Worm (Caenorhabditis elegans) whole organism, young adult: ENCODE results near the gene vha-18.

ENCODE experiments used
- B0019.2 ChIP-seq: fragments of 200-800 bp; sonication (Bioruptor generic); conservative IDR thresholded peaks from 2 replicates; pipeline ENCODE4 v1.3.6; 2022; ENCODE audit warnings: missing genetic modification reagents, missing genetic modification characterization, missing compliant biosample characterization
- B0261.1 ChIP-seq: sonication (generic microtip); optimal IDR thresholded peaks from 2 replicates; lab custom pipeline; 2016; ENCODE audit warnings: mild to moderate bottlenecking, missing genetic modification characterization, moderate library complexity, missing compliant biosample characterization
- C17E4.6 ChIP-seq: fragments of 200-800 bp; sonication (Bioruptor generic); IDR thresholded peaks from 2 replicates; pipeline ENCODE4 v1.3.6; 2022; ENCODE audit warnings: missing genetic modification reagents, missing genetic modification characterization, missing compliant biosample characterization
- D2030.7 ChIP-seq: fragments of 200-800 bp; sonication (Bioruptor generic); IDR thresholded peaks from 2 replicates; pipeline ENCODE4 v1.3.6; 2022; ENCODE audit warnings: missing genetic modification reagents, missing genetic modification characterization, missing compliant biosample characterization
- F10E7.11 ChIP-seq: sonication (generic microtip); optimal IDR thresholded peaks from 2 replicates; lab custom pipeline; 2017; ENCODE audit warnings: mild to moderate bottlenecking, missing genetic modification characterization, moderate library complexity, missing compliant biosample characterization
- F49E8.2 ChIP-seq: sonication (generic microtip); optimal IDR thresholded peaks from 3 replicates; lab custom pipeline; 2017; ENCODE audit warnings: missing genetic modification characterization, mild to moderate bottlenecking, missing compliant biosample characterization, antibody characterized with exemption, moderate library complexity; ENCODE audit not compliant: insufficient read depth
- F57C9.4 ChIP-seq: sonication (generic microtip); optimal IDR thresholded peaks from 2 replicates; lab custom pipeline; 2017; ENCODE audit warnings: mild to moderate bottlenecking, missing genetic modification characterization, missing compliant biosample characterization
- K11D2.4 ChIP-seq: fragments of 200-800 bp; sonication (Bioruptor generic); IDR thresholded peaks from 2 replicates; pipeline ENCODE4 v1.3.6; 2022; ENCODE audit warnings: missing genetic modification reagents, missing genetic modification characterization, missing compliant biosample characterization
- T07F8.4 ChIP-seq: sonication (generic microtip); optimal IDR thresholded peaks from 2 replicates; lab custom pipeline; 2016; ENCODE audit warnings: mild to moderate bottlenecking, missing genetic modification characterization, moderate library complexity, missing compliant biosample characterization
- Y56A3A.18 ChIP-seq: fragments of 200-800 bp; sonication (Bioruptor generic); IDR thresholded peaks from 2 replicates; pipeline ENCODE4 v1.3.6; 2022; ENCODE audit warnings: missing genetic modification reagents, missing genetic modification characterization, missing compliant biosample characterization
- Y67H2A.10 ChIP-seq: fragments of 200-800 bp; sonication (Bioruptor generic); conservative IDR thresholded peaks from 2 replicates; pipeline ENCODE4 v1.3.6; 2022; ENCODE audit warnings: missing genetic modification reagents, missing genetic modification characterization, missing compliant biosample characterization
- Y79H2A.3 ChIP-seq: fragments of 200-800 bp; sonication (Bioruptor generic); conservative IDR thresholded peaks from 2 replicates; pipeline ENCODE4 v1.3.6; 2022; ENCODE audit warnings: missing genetic modification reagents, missing genetic modification characterization, missing compliant biosample characterization
- akir-1 ChIP-seq: fragments of 200-800 bp; sonication (Bioruptor generic); optimal IDR thresholded peaks from 2 replicates; lab custom pipeline; 2018; ENCODE audit warnings: mild to moderate bottlenecking, missing genetic modification characterization, moderate library complexity, missing compliant biosample characterization
- aptf-3 ChIP-seq: fragments of 200-800 bp; sonication (Bioruptor generic); IDR thresholded peaks from 2 replicates; pipeline ENCODE4 v1.3.6; 2022; ENCODE audit warnings: missing genetic modification characterization, missing compliant biosample characterization
- attf-6 ChIP-seq: fragments of 200-800 bp; sonication (Bioruptor generic); IDR thresholded peaks from 2 replicates; pipeline ENCODE4 v1.3.6; 2022; ENCODE audit warnings: missing genetic modification reagents, missing genetic modification characterization, missing compliant biosample characterization
- cebp-1 ChIP-seq, 2 experiments: fragments of 200-800 bp in 1 of 2; sonication (Bioruptor generic) in 1 of 2; sonication (generic microtip) in 1 of 2; IDR thresholded peaks in 1 of 2; optimal IDR thresholded peaks in 1 of 2; 2 replicates each; pipeline versions ENCODE4 v1.3.6 to Lab custom; 2017 to 2022; ENCODE audit warnings: missing compliant biosample characterization in 2 of 2, missing genetic modification characterization in 2 of 2, mild to moderate bottlenecking in 1 of 2, missing genetic modification reagents in 1 of 2, moderate library complexity in 1 of 2
- ceh-58 ChIP-seq: fragments of 200-800 bp; sonication (Bioruptor generic); IDR thresholded peaks from 2 replicates; pipeline ENCODE4 v1.3.6; 2022; ENCODE audit warnings: missing genetic modification characterization, missing compliant biosample characterization
- die-1 ChIP-seq: sonication (generic microtip); optimal IDR thresholded peaks from 2 replicates; lab custom pipeline; 2016; ENCODE audit warnings: missing genotype, mild to moderate bottlenecking, missing genetic modification characterization, missing compliant biosample characterization
- egl-18 ChIP-seq: fragments of 200-800 bp; sonication (Bioruptor generic); IDR thresholded peaks from 2 replicates; pipeline ENCODE4 v1.3.6; 2022; ENCODE audit warnings: missing genetic modification reagents, missing genetic modification characterization, missing compliant biosample characterization
- ekl-4 ChIP-seq: fragments of 200-800 bp; sonication (Bioruptor generic); IDR thresholded peaks from 2 replicates; pipeline ENCODE4 v1.3.6; 2022; ENCODE audit warnings: missing genetic modification reagents, missing genetic modification characterization, missing compliant biosample characterization
- him-1 ChIP-seq: sonication (generic microtip); optimal IDR thresholded peaks from 2 replicates; lab custom pipeline; 2016; ENCODE audit warnings: missing genotype, missing genetic modification reagents, missing genetic modification characterization, missing compliant biosample characterization
- let-526 ChIP-seq: fragments of 200-800 bp; sonication (Bioruptor generic); IDR thresholded peaks from 2 replicates; pipeline ENCODE4 v1.3.6; 2022; ENCODE audit warnings: missing genetic modification reagents, missing genetic modification characterization, missing compliant biosample characterization
- let-607 ChIP-seq, 2 experiments: fragments of 200-800 bp in 1 of 2; sonication (Bioruptor generic) in 1 of 2; sonication (generic microtip) in 1 of 2; optimal IDR thresholded peaks; 2 replicates each; lab custom pipeline; 2016 to 2018; ENCODE audit warnings: mild to moderate bottlenecking in 2 of 2, missing compliant biosample characterization in 2 of 2, missing genetic modification characterization in 2 of 2, moderate library complexity in 2 of 2, missing genotype in 1 of 2
- lin-40 ChIP-seq: sonication (generic microtip); optimal IDR thresholded peaks from 2 replicates; lab custom pipeline; 2016; ENCODE audit warnings: missing genetic modification characterization, mild to moderate bottlenecking, missing compliant biosample characterization, missing genotype, missing genetic modification reagents
- lin-54 ChIP-seq: fragments of 200-800 bp; sonication (Bioruptor generic); optimal IDR thresholded peaks from 2 replicates; lab custom pipeline; 2018; ENCODE audit warnings: mild to moderate bottlenecking, missing genetic modification characterization, missing compliant biosample characterization
- lir-1 ChIP-seq: fragments of 200-800 bp; sonication (Bioruptor generic); conservative IDR thresholded peaks from 2 replicates; pipeline ENCODE4 v1.3.6; 2022; ENCODE audit warnings: missing genetic modification reagents, missing genetic modification characterization, missing compliant biosample characterization
- madf-3 ChIP-seq: fragments of 200-800 bp; sonication (Bioruptor generic); IDR thresholded peaks from 2 replicates; pipeline ENCODE4 v1.3.6; 2022; ENCODE audit warnings: missing genetic modification reagents, missing genetic modification characterization, missing compliant biosample characterization
- madf-8 ChIP-seq: fragments of 200-800 bp; sonication (Bioruptor generic); conservative IDR thresholded peaks from 2 replicates; pipeline ENCODE4 v1.3.6; 2022; ENCODE audit warnings: missing genetic modification reagents, missing genetic modification characterization, missing compliant biosample characterization
- mel-28 ChIP-seq: sonication (generic microtip); optimal IDR thresholded peaks from 2 replicates; lab custom pipeline; 2016; ENCODE audit warnings: borderline replicate concordance, mild to moderate bottlenecking, missing genetic modification characterization, missing compliant biosample characterization
- mes-4 ChIP-seq: sonication (generic microtip); optimal IDR thresholded peaks from 2 replicates; lab custom pipeline; 2016; ENCODE audit warnings: missing genotype, missing genetic modification characterization, missing compliant biosample characterization
- nfya-2 ChIP-seq: fragments of 200-800 bp; sonication (Bioruptor generic); IDR thresholded peaks from 2 replicates; pipeline ENCODE4 v1.3.6; 2022; ENCODE audit warnings: missing genetic modification reagents, missing genetic modification characterization, missing compliant biosample characterization
- nfyb-1 ChIP-seq: fragments of 200-800 bp; sonication (Bioruptor generic); IDR thresholded peaks from 2 replicates; pipeline ENCODE4 v1.3.6; 2022; ENCODE audit warnings: missing genetic modification reagents, missing genetic modification characterization, missing compliant biosample characterization
- nhr-120 ChIP-seq: fragments of 200-800 bp; sonication (Bioruptor generic); IDR thresholded peaks from 2 replicates; pipeline ENCODE4 v1.3.6; 2022; ENCODE audit warnings: missing genetic modification characterization, missing compliant biosample characterization
- nhr-179 ChIP-seq: sonication (generic microtip); optimal IDR thresholded peaks from 2 replicates; lab custom pipeline; 2016; ENCODE audit warnings: mild to moderate bottlenecking, missing genetic modification characterization, missing compliant biosample characterization
- pha-4 ChIP-seq: fragments of 150-350 bp; sonication (generic microtip); optimal IDR thresholded peaks from 2 replicates; lab custom pipeline; 2014; ENCODE audit warnings: missing biosample characterization, missing genetic modification reagents, missing genetic modification characterization
- repo-1 ChIP-seq: sonication (generic microtip); optimal IDR thresholded peaks from 2 replicates; lab custom pipeline; 2017; ENCODE audit warnings: mild to moderate bottlenecking, missing genetic modification characterization, missing compliant biosample characterization
- rpc-1 ChIP-seq, 2 experiments: fragments of 150-350 bp in 1 of 2; sonication (generic microtip) in 1 of 2; optimal IDR thresholded peaks; 2 replicates each; lab custom pipeline; 2014 to 2018; ENCODE audit warnings: missing biosample characterization in 1 of 2, missing genetic modification characterization in 1 of 2, missing genetic modification reagents in 1 of 2, missing genotype in 1 of 2
- sdz-38 ChIP-seq: sonication (generic microtip); optimal IDR thresholded peaks from 2 replicates; lab custom pipeline; 2016; ENCODE audit warnings: missing genotype, missing genetic modification characterization, missing compliant biosample characterization
- snpc-1.1 ChIP-seq: sonication (generic microtip); optimal IDR thresholded peaks from 2 replicates; lab custom pipeline; 2017; ENCODE audit warnings: missing genetic modification characterization, mild to moderate bottlenecking, missing compliant biosample characterization, antibody characterized with exemption, moderate library complexity, missing genotype, missing genetic modification reagents; ENCODE audit not compliant: insufficient read depth
- snpc-1.3 ChIP-seq: sonication (generic microtip); optimal IDR thresholded peaks from 2 replicates; lab custom pipeline; 2017; ENCODE audit warnings: missing genetic modification characterization, mild to moderate bottlenecking, missing compliant biosample characterization, antibody characterized with exemption, moderate library complexity, missing genotype, missing genetic modification reagents; ENCODE audit not compliant: insufficient read depth
- snpc-4 ChIP-seq, 5 experiments: fragments of 150-350 bp in 1 of 5; sonication (generic microtip) in 4 of 5; optimal IDR thresholded peaks; 2 replicates each; lab custom pipeline; 2014 to 2018; ENCODE audit warnings: missing genetic modification characterization in 5 of 5, missing biosample characterization in 3 of 5, antibody characterized with exemption in 2 of 5, mild to moderate bottlenecking in 2 of 5, missing compliant biosample characterization in 2 of 5, missing genotype in 2 of 5, moderate library complexity in 2 of 5, missing genetic modification reagents in 1 of 5
- sptf-2 ChIP-seq: fragments of 200-800 bp; sonication (Bioruptor generic); optimal IDR thresholded peaks from 2 replicates; lab custom pipeline; 2018; ENCODE audit warnings: mild to moderate bottlenecking, missing genetic modification characterization, missing compliant biosample characterization
- xnd-1 ChIP-seq: sonication (generic microtip); optimal IDR thresholded peaks from 2 replicates; lab custom pipeline; 2016; ENCODE audit warnings: missing genotype, missing genetic modification reagents, missing genetic modification characterization, missing compliant biosample characterization
- ztf-28 ChIP-seq: fragments of 200-800 bp; sonication (Bioruptor generic); IDR thresholded peaks from 2 replicates; pipeline ENCODE4 v1.3.6; 2022; ENCODE audit warnings: missing genetic modification reagents, missing genetic modification characterization, missing compliant biosample characterization
- ztf-3 ChIP-seq: fragments of 200-800 bp; sonication (Bioruptor generic); optimal IDR thresholded peaks from 2 replicates; lab custom pipeline; 2018; ENCODE audit warnings: mild to moderate bottlenecking, missing genetic modification characterization, missing compliant biosample characterization

Gene vha-18

DNA sequence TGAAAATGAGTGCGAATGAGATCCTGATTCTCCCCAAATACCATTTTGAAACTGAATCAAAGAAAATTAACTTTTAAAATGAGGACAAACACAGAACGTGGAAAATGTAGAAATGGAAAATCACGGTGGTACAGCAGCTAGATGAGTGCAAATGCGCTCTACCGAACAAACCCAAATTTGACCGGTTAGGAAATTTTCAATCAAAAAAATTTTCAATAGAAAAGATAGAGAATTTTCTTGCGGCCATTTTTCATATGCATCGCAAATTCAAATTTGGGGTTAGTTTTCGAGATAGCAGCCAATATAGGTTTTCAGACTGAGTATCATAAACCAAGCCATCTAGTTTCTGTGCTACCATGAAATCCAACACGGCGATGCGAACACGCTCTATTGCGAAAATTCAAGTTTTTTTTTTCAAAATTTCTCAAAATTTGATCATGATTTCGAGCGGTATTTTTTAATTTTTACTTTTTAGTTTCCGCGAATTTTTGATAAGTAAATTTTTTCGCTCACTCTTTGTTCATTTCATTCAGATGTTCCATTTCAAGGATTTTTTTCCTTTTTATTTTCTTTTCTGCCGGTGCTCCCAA lies at the start of gene vha-18:
Gene vha-18, minus strand, starts transcription at position 51 of the 590 bp plus-strand sequence.
- no peak for TF ChIP-seq pha-4
- TF ChIP-seq Y79H2A.3 (GFP tag; lab: Robert Waterston, UW): peak; percentile 76; the same call in 1 of the 2 replicates
- peak; percentile 80; the same call in 1 of the 2 replicates for TF ChIP-seq C17E4.6 (GFP tag; lab: Robert Waterston, UW)
- TF ChIP-seq B0019.2 (GFP tag; lab: Robert Waterston, UW): peak; percentile 90
- no peak for TF ChIP-seq F10E7.11
- TF ChIP-seq let-607 (tag; optimal IDR thresholded peaks at IDR 0.05; lab: Kevin White, UChicago): no peak
- TF ChIP-seq ceh-58: no peak
- TF ChIP-seq lir-1 (GFP tag; lab: Robert Waterston, UW): peak; percentile 58; the same call in 1 of the 2 replicates
- TF ChIP-seq cebp-1 (GFP tag; IDR thresholded peaks at IDR 0.05; lab: Robert Waterston, UW): no peak
- TF ChIP-seq cebp-1 (tag; optimal IDR thresholded peaks at IDR 0.05; lab: Kevin White, UChicago): no peak
- no peak for TF ChIP-seq repo-1 (tag; lab: Kevin White, UChicago)
- peak; percentile 85; the same call in 1 of the 2 replicates for TF ChIP-seq ztf-28
- peak; percentile 73 for TF ChIP-seq snpc-1.3
- no peak for TF ChIP-seq akir-1 (GFP tag; lab: Kevin White, UChicago)
- TF ChIP-seq rpc-1 (optimal IDR thresholded peaks at IDR 0.05; lab: Kevin White, UChicago): no peak
- no peak for TF ChIP-seq rpc-1 (tag; optimal IDR thresholded peaks at IDR 0.05; lab: Kevin White, UChicago)
- TF ChIP-seq ztf-3 (GFP tag; lab: Kevin White, UChicago): no peak
- TF ChIP-seq F57C9.4: no peak
- TF ChIP-seq F49E8.2: peak; percentile 74
- no peak for TF ChIP-seq die-1 (tag; lab: Kevin White, UChicago)
- TF ChIP-seq him-1 (tag; lab: Kevin White, UChicago): peak; percentile 58
- TF ChIP-seq T07F8.4: no peak
- no peak for TF ChIP-seq sptf-2 (GFP tag; lab: Kevin White, UChicago)
- TF ChIP-seq B0261.1 (tag; lab: Kevin White, UChicago): peak; percentile 6
- TF ChIP-seq sdz-38 (tag; lab: Kevin White, UChicago): no peak
- TF ChIP-seq snpc-4 (GFP tag; optimal IDR thresholded peaks at IDR 0.05; lab: Kevin White, UChicago): no peak
- TF ChIP-seq snpc-4 (tag; optimal IDR thresholded peaks at IDR 0.05; lab: Kevin White, UChicago): peak in 3 of 4 experiments; percentile 27 to 71 (median 55)
- peak; percentile 90 for TF ChIP-seq lin-54 (GFP tag; lab: Kevin White, UChicago)
- no peak for TF ChIP-seq nhr-179 (tag; lab: Kevin White, UChicago)
- TF ChIP-seq nhr-120 (GFP tag; lab: Robert Waterston, UW): no peak
- no peak for TF ChIP-seq egl-18 (GFP tag; lab: Robert Waterston, UW)
- TF ChIP-seq nfyb-1 (GFP tag; lab: Robert Waterston, UW): no peak
- TF ChIP-seq D2030.7 (GFP tag; lab: Robert Waterston, UW): peak; percentile 97
- TF ChIP-seq mel-28 (tag; lab: Kevin White, UChicago): no peak
- TF ChIP-seq madf-8 (GFP tag; lab: Robert Waterston, UW): peak; percentile 94
- peak; percentile 55 for TF ChIP-seq snpc-1.1 (tag; lab: Kevin White, UChicago)
- peak; percentile 89 for TF ChIP-seq madf-3 (GFP tag; lab: Robert Waterston, UW)
- peak; percentile 84 for TF ChIP-seq ekl-4 (GFP tag; lab: Robert Waterston, UW)
- no peak for TF ChIP-seq K11D2.4 (GFP tag; lab: Robert Waterston, UW)
- no peak for TF ChIP-seq let-526
- no peak for TF ChIP-seq Y56A3A.18 (GFP tag; lab: Robert Waterston, UW)
- no peak; the same call in 1 of the 2 replicates for TF ChIP-seq Y67H2A.10
- TF ChIP-seq attf-6 (GFP tag; lab: Robert Waterston, UW): peak; percentile 71
- TF ChIP-seq aptf-3 (GFP tag; lab: Robert Waterston, UW): no peak
- TF ChIP-seq xnd-1: peak; percentile 87
- TF ChIP-seq mes-4 (tag; lab: Kevin White, UChicago): no peak
- TF ChIP-seq lin-40 (tag; lab: Kevin White, UChicago): no peak
- no peak for TF ChIP-seq nfya-2 (GFP tag; lab: Robert Waterston, UW)
